Fruit fly (Drosophila melanogaster) whole organism, embryonic: ENCODE data around the gene tai.

Experiments used
- CG10565 ChIP-seq: fragments of 200-800 bp; sonication (Bioruptor generic); optimal IDR thresholded peaks from 3 replicates; lab custom pipeline; 2016; ENCODE audit warnings: missing biosample characterization, mild to moderate bottlenecking, missing genetic modification characterization
- CG11456 ChIP-seq: fragments of 200-800 bp; sonication (Bioruptor generic); IDR thresholded peaks from 3 replicates; pipeline ENCODE4 v1.3.6; 2022; ENCODE audit warnings: missing biosample characterization, missing genetic modification characterization
- CG13624 ChIP-seq: fragments of 200-800 bp; sonication (Bioruptor generic); optimal IDR thresholded peaks from 2 replicates; lab custom pipeline; 2016; ENCODE audit warnings: missing biosample characterization, missing genetic modification characterization
- CG13894 ChIP-seq: fragments of 200-800 bp; sonication (Bioruptor generic); optimal IDR thresholded peaks from 3 replicates; lab custom pipeline; 2018; ENCODE audit warnings: missing biosample characterization, mild to moderate bottlenecking, missing genetic modification characterization, moderate library complexity
- CG14667 ChIP-seq: fragments of 200-800 bp; sonication (Bioruptor generic); IDR thresholded peaks from 2 replicates; pipeline ENCODE4 v1.3.6; 2022; ENCODE audit warnings: missing biosample characterization, missing genetic modification characterization
- CG15011 ChIP-seq: fragments of 200-800 bp; sonication (Bioruptor generic); optimal IDR thresholded peaks from 3 replicates; lab custom pipeline; 2018; ENCODE audit warnings: missing biosample characterization, mild to moderate bottlenecking, missing genetic modification characterization
- CG15073 ChIP-seq: fragments of 200-800 bp; sonication (Bioruptor generic); optimal IDR thresholded peaks from 2 replicates; lab custom pipeline; 2016; ENCODE audit warnings: missing biosample characterization, missing genetic modification characterization
- CG1647 ChIP-seq: fragments of 200-800 bp; sonication (Bioruptor generic); optimal IDR thresholded peaks from 3 replicates; lab custom pipeline; 2016; ENCODE audit warnings: missing biosample characterization, missing genetic modification characterization
- CG30403 ChIP-seq: fragments of 200-800 bp; sonication (Bioruptor generic); optimal IDR thresholded peaks from 3 replicates; lab custom pipeline; 2016; ENCODE audit warnings: missing biosample characterization, missing genetic modification characterization
- CG3065 ChIP-seq: fragments of 200-800 bp; sonication (Bioruptor generic); optimal IDR thresholded peaks from 2 replicates; lab custom pipeline; 2016; ENCODE audit warnings: missing biosample characterization, missing genetic modification characterization
- CG31441 ChIP-seq: fragments of 200-800 bp; sonication (Bioruptor generic); IDR thresholded peaks from 2 replicates; pipeline ENCODE4 v1.3.6; 2022; ENCODE audit warnings: missing biosample characterization, missing genetic modification characterization
- CG32772 ChIP-seq: fragments of 200-800 bp; sonication (Bioruptor generic); IDR thresholded peaks from 2 replicates; pipeline ENCODE4 v1.3.6; 2022; ENCODE audit warnings: missing biosample characterization, missing genetic modification characterization
- CG34376 ChIP-seq: fragments of 200-800 bp; sonication (Bioruptor generic); optimal IDR thresholded peaks from 2 replicates; lab custom pipeline; 2018; ENCODE audit warnings: missing biosample characterization, mild to moderate bottlenecking, missing genetic modification characterization
- CG7745 ChIP-seq: fragments of 200-800 bp; sonication (Bioruptor generic); optimal IDR thresholded peaks from 2 replicates; lab custom pipeline; 2018; ENCODE audit warnings: missing biosample characterization, mild to moderate bottlenecking, missing genetic modification characterization, moderate library complexity
- CG7987 ChIP-seq: fragments of 200-800 bp; sonication (Bioruptor generic); optimal IDR thresholded peaks from 2 replicates; lab custom pipeline; 2018; ENCODE audit warnings: missing biosample characterization, mild to moderate bottlenecking, missing genetic modification characterization, moderate library complexity
- CG8924 ChIP-seq: fragments of 200-800 bp; optimal IDR thresholded peaks from 3 replicates; lab custom pipeline; 2019; ENCODE audit warnings: missing biosample characterization, mild to moderate bottlenecking, missing genetic modification characterization, moderate library complexity
- CG8944 ChIP-seq: fragments of 200-800 bp; sonication (Bioruptor generic); optimal IDR thresholded peaks from 3 replicates; lab custom pipeline; 2016; ENCODE audit warnings: missing biosample characterization, missing genetic modification characterization
- CG9437 ChIP-seq: fragments of 200-800 bp; sonication (Bioruptor generic); optimal IDR thresholded peaks from 2 replicates; lab custom pipeline; 2018; ENCODE audit warnings: missing biosample characterization, mild to moderate bottlenecking, missing genetic modification characterization
- CG9609 ChIP-seq: fragments of 200-800 bp; sonication (Bioruptor generic); optimal IDR thresholded peaks from 3 replicates; lab custom pipeline; 2016; ENCODE audit warnings: missing biosample characterization, missing genetic modification characterization
- Camta ChIP-seq: fragments of 200-800 bp; sonication (Bioruptor generic); optimal IDR thresholded peaks from 2 replicates; lab custom pipeline; 2016; ENCODE audit warnings: missing biosample characterization, missing genetic modification characterization
- Dip3 ChIP-seq: fragments of 200-800 bp; sonication (Bioruptor generic); optimal IDR thresholded peaks from 3 replicates; lab custom pipeline; 2016; ENCODE audit warnings: missing biosample characterization, missing genetic modification characterization
- Dp ChIP-seq: fragments of 200-800 bp; sonication (Bioruptor generic); optimal IDR thresholded peaks from 2 replicates; lab custom pipeline; 2018; ENCODE audit warnings: missing biosample characterization, mild to moderate bottlenecking, missing genetic modification characterization, moderate library complexity
- E2f2 ChIP-seq: fragments of 200-800 bp; sonication (Bioruptor generic); IDR thresholded peaks from 2 replicates; pipeline ENCODE4 v1.3.6; 2022; ENCODE audit warnings: missing biosample characterization, missing genetic modification characterization
- ERR ChIP-seq: fragments of 200-800 bp; sonication (Bioruptor generic); optimal IDR thresholded peaks from 2 replicates; lab custom pipeline; 2016; ENCODE audit warnings: missing biosample characterization, missing genetic modification characterization
- HLH3B ChIP-seq: fragments of 200-800 bp; sonication (Bioruptor generic); IDR thresholded peaks from 2 replicates; pipeline ENCODE4 v1.3.6; 2022; ENCODE audit warnings: missing biosample characterization, missing genetic modification characterization
- Hey ChIP-seq: fragments of 200-800 bp; sonication (Bioruptor generic); optimal IDR thresholded peaks from 3 replicates; lab custom pipeline; 2018; ENCODE audit warnings: missing biosample characterization, mild to moderate bottlenecking, missing genetic modification characterization
- Hmr ChIP-seq: fragments of 200-800 bp; sonication (Bioruptor generic); optimal IDR thresholded peaks from 3 replicates; lab custom pipeline; 2017; ENCODE audit warnings: mild to moderate bottlenecking, missing biosample characterization, missing genetic modification reagents, missing genetic modification characterization
- Hr78 ChIP-seq, 2 experiments: fragments of 200-800 bp in 1 of 2; fragments of >200 bp in 1 of 2; sonication (Bioruptor generic) in 1 of 2; optimal IDR thresholded peaks; 2 replicates each; lab custom pipeline; 2017 to 2019; ENCODE audit warnings: missing biosample characterization in 2 of 2, missing genetic modification characterization in 2 of 2, mild to moderate bottlenecking in 1 of 2, moderate library complexity in 1 of 2
- Max ChIP-seq: fragments of 200-800 bp; sonication (Bioruptor generic); optimal IDR thresholded peaks from 2 replicates; lab custom pipeline; 2016; ENCODE audit warnings: missing biosample characterization, mild to moderate bottlenecking, missing genetic modification characterization
- Sox100B ChIP-seq: fragments of 200-800 bp; sonication (Bioruptor generic); optimal IDR thresholded peaks from 3 replicates; lab custom pipeline; 2018; ENCODE audit warnings: missing biosample characterization, mild to moderate bottlenecking, missing genetic modification characterization
- Sry-δ ChIP-seq: fragments of 200-800 bp; sonication (Bioruptor generic); optimal IDR thresholded peaks from 2 replicates; lab custom pipeline; 2016; ENCODE audit warnings: missing biosample characterization, missing genetic modification characterization
- TFAM ChIP-seq: fragments of 200-800 bp; sonication (Bioruptor generic); optimal IDR thresholded peaks from 2 replicates; lab custom pipeline; 2017; ENCODE audit warnings: missing biosample characterization, missing genetic modification characterization, inconsistent platforms
- bsh ChIP-seq, 2 experiments: fragments of 200-800 bp; sonication (Bioruptor generic); optimal IDR thresholded peaks; 2 replicates each; lab custom pipeline; 2017 to 2018; ENCODE audit warnings: mild to moderate bottlenecking in 2 of 2, missing biosample characterization in 2 of 2, missing genetic modification characterization in 2 of 2, moderate library complexity in 1 of 2
- chn ChIP-seq: fragments of 200-800 bp; sonication (Bioruptor generic); optimal IDR thresholded peaks from 2 replicates; lab custom pipeline; 2016; ENCODE audit warnings: missing biosample characterization, missing genetic modification characterization
- cwo ChIP-seq: fragments of 200-800 bp; sonication (Bioruptor generic); optimal IDR thresholded peaks from 3 replicates; lab custom pipeline; 2017; ENCODE audit warnings: missing biosample characterization, missing genetic modification characterization, mild to moderate bottlenecking, moderate library complexity, missing genetic modification reagents
- gsb-n ChIP-seq: fragments of 200-800 bp; sonication (Bioruptor generic); optimal IDR thresholded peaks from 3 replicates; lab custom pipeline; 2018; ENCODE audit warnings: missing biosample characterization, mild to moderate bottlenecking, missing genetic modification characterization
- her ChIP-seq: fragments of 200-800 bp; sonication (Bioruptor generic); optimal IDR thresholded peaks from 2 replicates; lab custom pipeline; 2016; ENCODE audit warnings: missing biosample characterization, missing genetic modification characterization
- oc ChIP-seq: fragments of 200-800 bp; sonication (Bioruptor generic); optimal IDR thresholded peaks from 2 replicates; lab custom pipeline; 2018; ENCODE audit warnings: missing biosample characterization, mild to moderate bottlenecking, missing genetic modification characterization, moderate library complexity
- odd ChIP-seq: fragments of 200-800 bp; sonication (Bioruptor generic); optimal IDR thresholded peaks from 2 replicates; lab custom pipeline; 2017; ENCODE audit warnings: missing biosample characterization, mild to moderate bottlenecking, missing genetic modification characterization
- otp ChIP-seq: fragments of 200-800 bp; sonication (Bioruptor generic); IDR thresholded peaks from 3 replicates; pipeline ENCODE4, ENCODE4 v1.3.6; 2022; ENCODE audit warnings: missing biosample characterization, missing genetic modification characterization
- psq ChIP-seq: fragments of 200-800 bp; sonication (Bioruptor generic); optimal IDR thresholded peaks from 2 replicates; lab custom pipeline; 2017; ENCODE audit warnings: missing biosample characterization, missing genetic modification characterization
- salm ChIP-seq: fragments of 200-800 bp; sonication (Bioruptor generic); optimal IDR thresholded peaks from 2 replicates; lab custom pipeline; 2018; ENCODE audit warnings: missing biosample characterization, mild to moderate bottlenecking, missing genetic modification characterization
- sens ChIP-seq: fragments of 200-800 bp; sonication (Bioruptor generic); peaks from one replicate; lab custom pipeline; 2016; ENCODE audit warnings: missing biosample characterization, missing genetic modification characterization
- sug ChIP-seq: fragments of 200-800 bp; optimal IDR thresholded peaks from 2 replicates; lab custom pipeline; 2019; ENCODE audit warnings: missing biosample characterization, mild to moderate bottlenecking, missing genetic modification characterization, moderate library complexity
- tap ChIP-seq: fragments of 200-800 bp; optimal IDR thresholded peaks from 3 replicates; lab custom pipeline; 2019; ENCODE audit warnings: missing biosample characterization, mild to moderate bottlenecking, missing genetic modification characterization, moderate library complexity
- twi ChIP-seq: fragments of 200-800 bp; optimal IDR thresholded peaks from 2 replicates; lab custom pipeline; 2019; ENCODE audit warnings: missing biosample characterization, mild to moderate bottlenecking, missing genetic modification characterization, moderate library complexity

The tai gene

dm6 chr2L:9213626-9214025 is 47.0 kb downstream of the tai start:
- TF ChIP-seq sens (GFP tag; lab: Kevin White, UChicago) (peak; percentile 46), CG30403 (no peak), tap (no peak), Max (no peak), E2f2 (no peak), CG14667 (GFP tag; lab: Robert Waterston, UW) (no peak), CG1647 (GFP tag; lab: Kevin White, UChicago) (no peak), ERR (GFP tag; lab: Kevin White, UChicago) (no peak), cwo (GFP tag; lab: Kevin White, UChicago) (peak; percentile 45), Hmr (GFP tag; lab: Kevin White, UChicago) (no peak), Hr78 (GFP tag; optimal IDR thresholded peaks at IDR 0.05; lab: Kevin White, UChicago) (peak in 1 of 2 experiments; percentile 30), twi (peak; percentile 3), Hey (tag; lab: Kevin White, UChicago) (peak; percentile 59), oc (tag; lab: Kevin White, UChicago) (peak; percentile 47), psq (GFP tag; lab: Kevin White, UChicago) (no peak), HLH3B (no peak), otp (GFP tag; lab: Robert Waterston, UW) (no peak), Dip3 (GFP tag; lab: Kevin White, UChicago) (no peak), CG34376 (GFP tag; lab: Kevin White, UChicago) (no peak), CG8924 (tag; lab: Kevin White, UChicago) (no peak), sug (tag; lab: Kevin White, UChicago) (peak; percentile 42), CG11456 (GFP tag; lab: Robert Waterston, UW) (no peak), CG3065 (GFP tag; lab: Kevin White, UChicago) (no peak)

dm6 chr2L:9215899-9216298 is 49.3 kb downstream of the tai start:
- TF ChIP-seq oc (tag; lab: Kevin White, UChicago) (no peak), salm (tag; lab: Kevin White, UChicago) (no peak), CG15073 (GFP tag; lab: Kevin White, UChicago) (no peak), gsb-n (tag; lab: Kevin White, UChicago) (no peak)
- TF ChIP-seq, all 482 proteins: peak for 0

- TF ChIP-seq CG13894 (tag; lab: Kevin White, UChicago) (peak; percentile 96), chn (GFP tag; lab: Kevin White, UChicago) (no peak), CG13624 (GFP tag; lab: Kevin White, UChicago) (peak; percentile 38), CG32772 (GFP tag; lab: Robert Waterston, UW) (no peak), otp (GFP tag; lab: Robert Waterston, UW) (no peak)
Measured at dm6 chr2L:9223266-9223665, 56.7 kb downstream of the tai start.

- TF ChIP-seq Camta (GFP tag; lab: Kevin White, UChicago) (no peak), CG8944 (GFP tag; lab: Kevin White, UChicago) (no peak), TFAM (no peak), her (GFP tag; lab: Kevin White, UChicago) (no peak), Sry-δ (GFP tag; lab: Kevin White, UChicago) (no peak), Sox100B (GFP tag; lab: Kevin White, UChicago) (peak; percentile 19), odd (no peak), CG31441 (GFP tag; lab: Robert Waterston, UW) (0 out of 2 replicates have a peak, but pooled peaks have one; percentile 14), CG9437 (GFP tag; lab: Kevin White, UChicago) (no peak), oc (tag; lab: Kevin White, UChicago) (peak; percentile 31), CG14667 (GFP tag; lab: Robert Waterston, UW) (peak; percentile 58), CG9609 (peak; percentile 22), CG7745 (tag; lab: Kevin White, UChicago) (no peak), CG10565 (GFP tag; lab: Kevin White, UChicago) (no peak), Dp (GFP tag; lab: Kevin White, UChicago) (no peak), CG7987 (no peak), bsh (GFP tag; optimal IDR thresholded peaks at IDR 0.05; lab: Kevin White, UChicago) (peak; percentile 12 to 65), CG15011 (GFP tag; lab: Kevin White, UChicago) (no peak)
Measured at dm6 chr2L:9224364-9225019, 57.9 kb downstream of the tai start.
